Fruit fly (Drosophila melanogaster) whole organism, embryonic: Measurements from ENCODE around the gene CG11178.
A peak's percentile ranks its signal among the peaks of the same experiment; 100 is the strongest.

Experiments
- Asciz ChIP-seq: fragments of 200-800 bp; sonication (Bioruptor generic); optimal IDR thresholded peaks from 2 replicates; lab custom pipeline; 2017; ENCODE audit warnings: missing biosample characterization, mild to moderate bottlenecking, missing genetic modification characterization, missing genetic modification reagents
- B-H1 ChIP-seq: fragments of 200-800 bp; sonication (Bioruptor generic); IDR thresholded peaks from 3 replicates; pipeline ENCODE4 v1.3.6; 2022; ENCODE audit warnings: missing biosample characterization, missing genetic modification characterization
- C15 ChIP-seq: fragments of 200-800 bp; sonication (Bioruptor generic); IDR thresholded peaks from 3 replicates; pipeline ENCODE4 v1.3.6; 2022; ENCODE audit warnings: missing biosample characterization, missing genetic modification characterization
- CG10147 ChIP-seq: fragments of 200-800 bp; sonication (Bioruptor generic); optimal IDR thresholded peaks from 2 replicates; lab custom pipeline; 2019; ENCODE audit warnings: missing biosample characterization, mild to moderate bottlenecking, missing genetic modification characterization, moderate library complexity
- CG1024 ChIP-seq: fragments of 200-800 bp; sonication (Bioruptor generic); IDR thresholded peaks from 2 replicates; pipeline ENCODE4 v1.3.6; 2022; ENCODE audit warnings: missing biosample characterization, missing genetic modification characterization
- CG12236 ChIP-seq: fragments of 200-800 bp; sonication (Bioruptor generic); optimal IDR thresholded peaks from 2 replicates; lab custom pipeline; 2016; ENCODE audit warnings: missing biosample characterization, missing genetic modification characterization
- CG14667 ChIP-seq: fragments of 200-800 bp; sonication (Bioruptor generic); IDR thresholded peaks from 2 replicates; pipeline ENCODE4 v1.3.6; 2022; ENCODE audit warnings: missing biosample characterization, missing genetic modification characterization
- CG14965 ChIP-seq: fragments of 200-800 bp; sonication (Bioruptor generic); optimal IDR thresholded peaks from 2 replicates; lab custom pipeline; 2016; ENCODE audit warnings: missing biosample characterization, missing genetic modification characterization, borderline replicate concordance
- CG15696 ChIP-seq: fragments of 200-800 bp; sonication (Bioruptor generic); optimal IDR thresholded peaks from 2 replicates; lab custom pipeline; 2019; ENCODE audit warnings: missing biosample characterization, mild to moderate bottlenecking, missing genetic modification characterization, moderate library complexity
- CG1647 ChIP-seq: fragments of 200-800 bp; sonication (Bioruptor generic); optimal IDR thresholded peaks from 3 replicates; lab custom pipeline; 2016; ENCODE audit warnings: missing biosample characterization, missing genetic modification characterization
- CG2678 ChIP-seq: fragments of 200-800 bp; sonication (Bioruptor generic); optimal IDR thresholded peaks from 3 replicates; lab custom pipeline; 2019; ENCODE audit warnings: missing biosample characterization, mild to moderate bottlenecking, missing genetic modification characterization, moderate library complexity
- CG3407 ChIP-seq: fragments of 200-800 bp; sonication (Bioruptor generic); optimal IDR thresholded peaks from 2 replicates; lab custom pipeline; 2018; ENCODE audit warnings: missing biosample characterization, mild to moderate bottlenecking, missing genetic modification characterization
- CG3847 ChIP-seq: fragments of 200-800 bp; sonication (Bioruptor generic); IDR thresholded peaks from 2 replicates; pipeline ENCODE4 v1.3.6; 2022; ENCODE audit warnings: missing biosample characterization, missing genetic modification characterization
- CG4360 ChIP-seq: fragments of 200-800 bp; sonication (Bioruptor generic); IDR thresholded peaks from 2 replicates; pipeline ENCODE4 v1.3.6; 2022; ENCODE audit warnings: missing biosample characterization, missing genetic modification characterization
- CG4854 ChIP-seq: fragments of 200-800 bp; sonication (Bioruptor generic); optimal IDR thresholded peaks from 2 replicates; lab custom pipeline; 2016; ENCODE audit warnings: missing biosample characterization, missing genetic modification characterization, inconsistent platforms
- CG5180 ChIP-seq: fragments of 200-800 bp; sonication (Bioruptor generic); optimal IDR thresholded peaks from 3 replicates; lab custom pipeline; 2017; ENCODE audit warnings: missing biosample characterization, missing genetic modification characterization, mild to moderate bottlenecking, moderate library complexity, missing genetic modification reagents
- CG6175 ChIP-seq: fragments of 200-800 bp; sonication (Bioruptor generic); IDR thresholded peaks from 3 replicates; pipeline ENCODE4 v1.3.6; 2022; ENCODE audit warnings: missing biosample characterization, missing genetic modification characterization
- CG7745 ChIP-seq: fragments of 200-800 bp; sonication (Bioruptor generic); optimal IDR thresholded peaks from 2 replicates; lab custom pipeline; 2018; ENCODE audit warnings: missing biosample characterization, mild to moderate bottlenecking, missing genetic modification characterization, moderate library complexity
- CG8290 ChIP-seq, 3 experiments: fragments of 200-800 bp; sonication (Bioruptor generic); optimal IDR thresholded peaks; 2 replicates each; lab custom pipeline; 2016 to 2019; ENCODE audit warnings: missing biosample characterization in 3 of 3, missing genetic modification characterization in 3 of 3, mild to moderate bottlenecking in 2 of 3, moderate library complexity in 1 of 3
- CoRest ChIP-seq: fragments of 200-800 bp; sonication (Bioruptor generic); optimal IDR thresholded peaks from 3 replicates; lab custom pipeline; 2018; ENCODE audit warnings: missing biosample characterization, mild to moderate bottlenecking, missing genetic modification characterization, moderate library complexity
- CrebB ChIP-seq: fragments of 200-800 bp; sonication (Bioruptor generic); optimal IDR thresholded peaks from 3 replicates; lab custom pipeline; 2018; ENCODE audit warnings: missing biosample characterization, mild to moderate bottlenecking, missing genetic modification characterization
- Dek ChIP-seq: fragments of 200-800 bp; sonication (Bioruptor generic); optimal IDR thresholded peaks from 3 replicates; lab custom pipeline; 2019; ENCODE audit warnings: missing biosample characterization, mild to moderate bottlenecking, missing genetic modification characterization, moderate library complexity
- Eip74EF ChIP-seq, 2 experiments: fragments of 200-800 bp in 1 of 2; fragments of >200 bp in 1 of 2; sonication (Bioruptor generic) in 1 of 2; optimal IDR thresholded peaks; 2 replicates each; lab custom pipeline; 2017 to 2019; ENCODE audit warnings: missing biosample characterization in 2 of 2, missing genetic modification characterization in 2 of 2, mild to moderate bottlenecking in 1 of 2, moderate library complexity in 1 of 2
- Ets65A ChIP-seq: fragments of 200-800 bp; sonication (Bioruptor generic); peaks from one replicate; lab custom pipeline; 2016; ENCODE audit warnings: missing biosample characterization, missing genetic modification characterization
- GATAe ChIP-seq: fragments of 200-800 bp; sonication (Bioruptor generic); conservative IDR thresholded peaks from 2 replicates; pipeline ENCODE4 v1.3.6; 2022; ENCODE audit warnings: missing biosample characterization, missing genetic modification characterization
- Hr78 ChIP-seq, 2 experiments: fragments of 200-800 bp in 1 of 2; fragments of >200 bp in 1 of 2; sonication (Bioruptor generic) in 1 of 2; optimal IDR thresholded peaks; 2 replicates each; lab custom pipeline; 2017 to 2019; ENCODE audit warnings: missing biosample characterization in 2 of 2, missing genetic modification characterization in 2 of 2, mild to moderate bottlenecking in 1 of 2, moderate library complexity in 1 of 2
- Jarid2 ChIP-seq: fragments of 200-800 bp; sonication (Bioruptor generic); optimal IDR thresholded peaks from 3 replicates; lab custom pipeline; 2017; ENCODE audit warnings: mild to moderate bottlenecking, missing biosample characterization, missing genetic modification reagents, missing genetic modification characterization
- MTF-1 ChIP-seq: fragments of 200-800 bp; sonication (Bioruptor generic); optimal IDR thresholded peaks from 2 replicates; lab custom pipeline; 2018; ENCODE audit warnings: missing biosample characterization, mild to moderate bottlenecking, missing genetic modification characterization, borderline replicate concordance
- Ptx1 ChIP-seq: fragments of 200-800 bp; sonication (Bioruptor generic); IDR thresholded peaks from 2 replicates; pipeline ENCODE4 v1.3.6; 2022; ENCODE audit warnings: missing biosample characterization, missing genetic modification characterization
- Sin3A ChIP-seq: fragments of >200 bp; optimal IDR thresholded peaks from 2 replicates; lab custom pipeline; 2018
- ab ChIP-seq: fragments of 200-800 bp; sonication (Bioruptor generic); optimal IDR thresholded peaks from 2 replicates; lab custom pipeline; 2016; ENCODE audit warnings: missing biosample characterization, missing genetic modification characterization
- abd-A ChIP-seq: fragments of 200-800 bp; sonication (Bioruptor generic); optimal IDR thresholded peaks from 3 replicates; lab custom pipeline; 2019; ENCODE audit warnings: missing biosample characterization, mild to moderate bottlenecking, missing genetic modification characterization, moderate library complexity
- amos ChIP-seq: fragments of 200-800 bp; sonication (Bioruptor generic); IDR thresholded peaks from 2 replicates; pipeline ENCODE4 v1.3.6; 2022; ENCODE audit warnings: missing biosample characterization, missing genetic modification characterization; ENCODE audit not compliant: partially characterized antibody
- bcd ChIP-seq: fragments of 200-800 bp; sonication (Bioruptor generic); optimal IDR thresholded peaks from 2 replicates; lab custom pipeline; 2017; ENCODE audit warnings: missing biosample characterization, mild to moderate bottlenecking, missing genetic modification characterization
- chinmo ChIP-seq: fragments of 200-800 bp; sonication (Bioruptor generic); IDR thresholded peaks from 4 replicates; pipeline ENCODE4 v1.3.6; 2022; ENCODE audit warnings: missing biosample characterization, missing genetic modification characterization; ENCODE audit not compliant: partially characterized antibody
- croc ChIP-seq: fragments of 200-800 bp; sonication (Bioruptor generic); conservative IDR thresholded peaks from 3 replicates; pipeline ENCODE4 v1.3.6; 2022; ENCODE audit warnings: missing biosample characterization, missing genetic modification characterization
- dan ChIP-seq: fragments of 200-800 bp; sonication (Bioruptor generic); IDR thresholded peaks from 2 replicates; pipeline ENCODE4 v1.3.6; 2022; ENCODE audit warnings: missing biosample characterization, missing genetic modification characterization
- ems ChIP-seq: fragments of 200-800 bp; sonication (Bioruptor generic); optimal IDR thresholded peaks from 3 replicates; lab custom pipeline; 2016; ENCODE audit warnings: missing biosample characterization, missing genetic modification characterization
- eyg ChIP-seq: fragments of 200-800 bp; sonication (Bioruptor generic); optimal IDR thresholded peaks from 3 replicates; lab custom pipeline; 2016; ENCODE audit warnings: missing biosample characterization, missing genetic modification characterization
- fd102C ChIP-seq: fragments of 200-800 bp; sonication (Bioruptor generic); optimal IDR thresholded peaks from 2 replicates; lab custom pipeline; 2018; ENCODE audit warnings: missing biosample characterization, mild to moderate bottlenecking, missing genetic modification characterization, moderate library complexity
- gcm ChIP-seq: fragments of 200-800 bp; sonication (Bioruptor generic); optimal IDR thresholded peaks from 2 replicates; lab custom pipeline; 2019; ENCODE audit warnings: missing biosample characterization, mild to moderate bottlenecking, missing genetic modification characterization, moderate library complexity
- gsb-n ChIP-seq: fragments of 200-800 bp; sonication (Bioruptor generic); optimal IDR thresholded peaks from 3 replicates; lab custom pipeline; 2018; ENCODE audit warnings: missing biosample characterization, mild to moderate bottlenecking, missing genetic modification characterization
- hth ChIP-seq: fragments of >200 bp; optimal IDR thresholded peaks from 2 replicates; lab custom pipeline; 2017; ENCODE audit warnings: inconsistent platforms
- kay ChIP-seq: fragments of 200-800 bp; sonication (Bioruptor generic); optimal IDR thresholded peaks from 2 replicates; lab custom pipeline; 2016; ENCODE audit warnings: missing biosample characterization, missing genetic modification characterization
- lmd ChIP-seq: fragments of 200-800 bp; sonication (Bioruptor generic); IDR thresholded peaks from 2 replicates; pipeline ENCODE4 v1.3.6; 2022; ENCODE audit warnings: missing biosample characterization, missing genetic modification characterization
- lola ChIP-seq, 3 experiments: fragments of >200 bp in 2 of 3; fragments of 200-800 bp in 1 of 3; sonication (Bioruptor generic) in 1 of 3; optimal IDR thresholded peaks; 2 replicates each; lab custom pipeline; 2017 to 2019; ENCODE audit warnings: missing biosample characterization in 3 of 3, missing genetic modification characterization in 3 of 3, mild to moderate bottlenecking in 1 of 3, moderate library complexity in 1 of 3
- mam ChIP-seq: fragments of 200-800 bp; sonication (Bioruptor generic); optimal IDR thresholded peaks from 3 replicates; lab custom pipeline; 2016; ENCODE audit warnings: missing biosample characterization, missing genetic modification characterization
- pnt ChIP-seq: fragments of 200-800 bp; sonication (Bioruptor generic); optimal IDR thresholded peaks from 3 replicates; lab custom pipeline; 2016; ENCODE audit warnings: missing biosample characterization, missing genetic modification characterization
- sd ChIP-seq: fragments of 200-800 bp; sonication (Bioruptor generic); optimal IDR thresholded peaks from 3 replicates; lab custom pipeline; 2018; ENCODE audit warnings: missing biosample characterization, mild to moderate bottlenecking, missing genetic modification characterization, moderate library complexity
- sna ChIP-seq: fragments of 200-800 bp; sonication (Bioruptor generic); IDR thresholded peaks from 2 replicates; pipeline ENCODE4 v1.3.6; 2022; ENCODE audit warnings: missing biosample characterization, missing genetic modification characterization; ENCODE audit not compliant: partially characterized antibody

CG11178 gene

DNA sequence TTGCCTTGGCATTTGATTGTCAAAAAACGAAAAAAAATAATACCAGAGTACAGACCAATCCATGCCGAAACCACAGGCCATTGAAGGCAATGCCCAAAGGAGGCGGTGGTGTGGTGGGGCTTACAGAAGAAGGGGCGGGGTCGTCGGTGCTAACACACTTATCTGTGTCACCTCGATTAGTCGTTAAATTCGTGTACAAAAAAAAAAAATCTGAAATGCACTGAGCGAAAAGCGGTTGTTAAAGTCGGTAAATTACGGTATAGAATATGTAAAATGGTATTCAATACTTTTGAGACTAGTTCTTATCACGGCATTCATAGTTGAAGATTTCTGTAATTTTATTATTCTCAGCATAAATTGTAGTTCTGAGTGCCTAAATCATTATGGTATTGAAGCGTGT, 38.5 kb downstream of the CG11178 start (continued):
- TF ChIP-seq pnt (GFP tag; lab: Kevin White, UChicago) = peak; percentile 46
- no peak for TF ChIP-seq sd (tag; lab: Kevin White, UChicago)
- no peak for TF ChIP-seq CG12236 (GFP tag; lab: Kevin White, UChicago)
- no peak for TF ChIP-seq CG7745 (tag; lab: Kevin White, UChicago)
- 0 out of 4 replicates have a peak, but pooled peaks have one; percentile 59 for TF ChIP-seq chinmo (GFP tag; lab: Robert Waterston, UW)
- TF ChIP-seq Jarid2 (GFP tag; lab: Kevin White, UChicago) = peak; percentile 29
- TF ChIP-seq Hr78 (GFP tag; optimal IDR thresholded peaks at IDR 0.05; lab: Kevin White, UChicago) = no peak
- TF ChIP-seq ems = no peak
- peak; percentile 22 for TF ChIP-seq CG10147
- no peak for TF ChIP-seq mam
- TF ChIP-seq CG4854 = no peak
- no peak for TF ChIP-seq gsb-n
- peak; percentile 55 for TF ChIP-seq CG2678 (tag; lab: Kevin White, UChicago)
- no peak for TF ChIP-seq CG5180 (GFP tag; lab: Kevin White, UChicago)
- TF ChIP-seq CoRest (tag; lab: Kevin White, UChicago) = peak; percentile 10
- no peak for TF ChIP-seq CrebB (tag; lab: Kevin White, UChicago)
- no peak for TF ChIP-seq Eip74EF (GFP tag; optimal IDR thresholded peaks at IDR 0.05; lab: Kevin White, UChicago)
- peak; percentile 82 for TF ChIP-seq Ets65A (GFP tag; lab: Kevin White, UChicago)
- TF ChIP-seq Dek (tag; lab: Kevin White, UChicago) = no peak
- peak; percentile 53 for TF ChIP-seq CG14667 (GFP tag; lab: Robert Waterston, UW)
- TF ChIP-seq ab (GFP tag; lab: Kevin White, UChicago) = no peak
- peak; percentile 79 for TF ChIP-seq Ptx1
- peak; percentile 75 for TF ChIP-seq CG1024 (GFP tag; lab: Robert Waterston, UW)
- TF ChIP-seq CG4360 (GFP tag; lab: Robert Waterston, UW) = no peak
- TF ChIP-seq CG3847 = no peak
- TF ChIP-seq lmd (GFP tag; lab: Robert Waterston, UW) = peak; percentile 26; the same call in 1 of the 2 replicates
- TF ChIP-seq eyg (GFP tag; lab: Kevin White, UChicago) = no peak
- no peak for TF ChIP-seq GATAe (GFP tag; lab: Robert Waterston, UW)
- no peak for TF ChIP-seq abd-A (tag; lab: Kevin White, UChicago)
- no peak for TF ChIP-seq gcm
- no peak for TF ChIP-seq kay
- TF ChIP-seq amos (GFP tag; lab: Robert Waterston, UW) = no peak
- TF ChIP-seq CG14965 (GFP tag; lab: Kevin White, UChicago) = no peak
- peak; percentile 45 for TF ChIP-seq bcd (GFP tag; lab: Kevin White, UChicago)
- TF ChIP-seq dan (GFP tag; lab: Robert Waterston, UW) = no peak
- TF ChIP-seq Asciz (GFP tag; lab: Kevin White, UChicago) = peak; percentile 27
- no peak for TF ChIP-seq C15
- TF ChIP-seq B-H1 (GFP tag; lab: Robert Waterston, UW) = peak; percentile 74
- no peak for TF ChIP-seq CG3407
- TF ChIP-seq croc (GFP tag; lab: Robert Waterston, UW) = no peak; the same call in 2 of the 3 replicates
- no peak for TF ChIP-seq sna (GFP tag; lab: Robert Waterston, UW)
- TF ChIP-seq lola (GFP tag; optimal IDR thresholded peaks at IDR 0.05; lab: Kevin White, UChicago) = no peak
- no peak for TF ChIP-seq fd102C (GFP tag; lab: Kevin White, UChicago)
- no peak for TF ChIP-seq CG15696 (tag; lab: Kevin White, UChicago)
- no peak for TF ChIP-seq MTF-1 (GFP tag; lab: Kevin White, UChicago)
- TF ChIP-seq CG6175 (GFP tag; lab: Robert Waterston, UW) = no peak
- no peak for TF ChIP-seq CG8290 (GFP tag; optimal IDR thresholded peaks at IDR 0.05; lab: Kevin White, UChicago)
- TF ChIP-seq CG8290 (tag; optimal IDR thresholded peaks at IDR 0.05; lab: Kevin White, UChicago) = peak in 1 of 2 experiments; percentile 37
- no peak for TF ChIP-seq hth (lab: Kevin White, UChicago)
- TF ChIP-seq CG1647 (GFP tag; lab: Kevin White, UChicago) = peak; percentile 53
- TF ChIP-seq Sin3A (lab: Kevin White, UChicago) = no peak
